Worm (Caenorhabditis elegans): ENCODE results near the gene abcf-2.

abcf-2 gene

ce11 chrIII:13492377-13492776 lies 30.3 kb upstream of the abcf-2 start, which contains the start of gene twk-40:
Gene twk-40, minus strand, starts transcription at chrIII:13492477.
- no peak for TF ChIP-seq ahr-1 (tag; optimal IDR thresholded peaks at IDR 0.05)
- TF ChIP-seq ceh-19 (GFP tag; optimal IDR thresholded peaks at IDR 0.05): no peak
- no peak for TF ChIP-seq ceh-6 (GFP tag; optimal IDR thresholded peaks at IDR 0.05)
- TF ChIP-seq unc-86 (tag; optimal IDR thresholded peaks at IDR 0.05): no peak
- no peak for TF ChIP-seq pha-2 (tag; optimal IDR thresholded peaks at IDR 0.05)
- TF ChIP-seq gmeb-2 (tag; optimal IDR thresholded peaks at IDR 0.05): no peak
- no peak for TF ChIP-seq zip-5 (tag; optimal IDR thresholded peaks at IDR 0.05)
- TF ChIP-seq sox-4 (tag; optimal IDR thresholded peaks at IDR 0.05): no peak
- no peak for TF ChIP-seq che-1 (tag; optimal IDR thresholded peaks at IDR 0.05)
- no peak for TF ChIP-seq fkh-10 (GFP tag; optimal IDR thresholded peaks at IDR 0.05)
- TF ChIP-seq pax-1 (tag; optimal IDR thresholded peaks at IDR 0.05): no peak
- no peak for TF ChIP-seq pros-1 (tag; optimal IDR thresholded peaks at IDR 0.05)
- no peak for TF ChIP-seq fkh-6 (tag; optimal IDR thresholded peaks at IDR 0.05)
- no peak for TF ChIP-seq F13H6.1 (tag; optimal IDR thresholded peaks at IDR 0.05)
- no peak for TF ChIP-seq unc-55 (GFP tag; optimal IDR thresholded peaks at IDR 0.05)
- TF ChIP-seq elt-4 (tag; optimal IDR thresholded peaks at IDR 0.05): no peak
- no peak for TF ChIP-seq ceh-48 (tag; optimal IDR thresholded peaks at IDR 0.05)
- TF ChIP-seq C38D4.7 (GFP tag; optimal IDR thresholded peaks at IDR 0.05): no peak
- TF ChIP-seq npax-4 (tag; optimal IDR thresholded peaks at IDR 0.05): no peak

ce11 chrIII:13484024-13484423 lies 22.0 kb upstream of the abcf-2 start, which contains the start of gene acc-4:
Gene acc-4, minus strand, starts transcription at chrIII:13484124.
- TF ChIP-seq pqm-1 (tag; optimal IDR thresholded peaks at IDR 0.05) (no peak), eyg-1 (tag; optimal IDR thresholded peaks at IDR 0.05) (no peak), ceh-2 (tag; optimal IDR thresholded peaks at IDR 0.05) (no peak), ztf-16 (tag; optimal IDR thresholded peaks at IDR 0.05) (no peak), fax-1 (tag; optimal IDR thresholded peaks at IDR 0.05) (no peak)

ce11 chrIII:13476682-13477081 lies 14.6 kb upstream of the abcf-2 start, which contains the start of gene T27E9.6:
Gene T27E9.6, minus strand, starts transcription at chrIII:13476782.
- TF ChIP-seq gmeb-2 (tag; optimal IDR thresholded peaks at IDR 0.05): no peak
- no peak for TF ChIP-seq K09A11.1 (tag; optimal IDR thresholded peaks at IDR 0.05; ENCODE audit: insufficient read depth)
- no peak for TF ChIP-seq unc-3 (GFP tag; conservative IDR thresholded peaks at IDR 0.05)
- no peak for TF ChIP-seq unc-3 (tag; optimal IDR thresholded peaks at IDR 0.05)
- no peak for TF ChIP-seq ceh-45 (GFP tag; IDR thresholded peaks at IDR 0.05)
- no peak for TF ChIP-seq sox-2 (GFP tag; IDR thresholded peaks at IDR 0.05)
- TF ChIP-seq ceh-6 (GFP tag; optimal IDR thresholded peaks at IDR 0.05): no peak
- TF ChIP-seq pqm-1 (tag; optimal IDR thresholded peaks at IDR 0.05): no peak
- TF ChIP-seq dmd-4 (tag; optimal IDR thresholded peaks at IDR 0.05; ENCODE audit: borderline replicate concordance): no peak
- no peak for TF ChIP-seq tbx-7 (tag; optimal IDR thresholded peaks at IDR 0.05)
- no peak for TF ChIP-seq ttx-3 (tag; optimal IDR thresholded peaks at IDR 0.05)
- no peak for TF ChIP-seq ref-2 (tag; optimal IDR thresholded peaks at IDR 0.05)
- TF ChIP-seq hlh-13 (GFP tag; optimal IDR thresholded peaks at IDR 0.05): no peak
- no peak for TF ChIP-seq ets-4 (tag; optimal IDR thresholded peaks at IDR 0.05)
- no peak for TF ChIP-seq syd-9 (tag; optimal IDR thresholded peaks at IDR 0.05)
- TF ChIP-seq ceh-19 (GFP tag; optimal IDR thresholded peaks at IDR 0.05): no peak
- TF ChIP-seq pax-1 (tag; optimal IDR thresholded peaks at IDR 0.05): no peak
- TF ChIP-seq pat-9 (tag; optimal IDR thresholded peaks at IDR 0.05): no peak
- no peak for TF ChIP-seq ceh-24 (tag; optimal IDR thresholded peaks at IDR 0.05)
- TF ChIP-seq unc-86 (tag; optimal IDR thresholded peaks at IDR 0.05): no peak

ce11 chrIII:13474482-13474881 lies 12.4 kb upstream of the abcf-2 start:
- TF ChIP-seq ttx-3 (tag; optimal IDR thresholded peaks at IDR 0.05) (no peak), elt-2 (tag; optimal IDR thresholded peaks at IDR 0.05) (peak; percentile 59), fax-1 (tag; optimal IDR thresholded peaks at IDR 0.05) (peak; percentile 57), tbx-7 (tag; optimal IDR thresholded peaks at IDR 0.05) (peak; percentile 85), fkh-6 (tag; optimal IDR thresholded peaks at IDR 0.05) (peak; percentile 49), madf-2 (tag; optimal IDR thresholded peaks at IDR 0.05) (no peak), ets-4 (tag; optimal IDR thresholded peaks at IDR 0.05) (peak; percentile 32), ceh-9 (tag; optimal IDR thresholded peaks at IDR 0.05) (no peak), hlh-8 (tag; optimal IDR thresholded peaks at IDR 0.05) (peak; percentile 44), pha-4 (tag; optimal IDR thresholded peaks at IDR 0.05) (no peak), ceh-2 (tag; optimal IDR thresholded peaks at IDR 0.05) (peak; percentile 71), ceh-6 (GFP tag; optimal IDR thresholded peaks at IDR 0.05) (peak; percentile 13), ceh-14 (tag; optimal IDR thresholded peaks at IDR 0.05) (peak; percentile 29), mec-3 (tag; optimal IDR thresholded peaks at IDR 0.05; ENCODE audit: borderline replicate concordance) (no peak), odd-2 (tag; optimal IDR thresholded peaks at IDR 0.05) (no peak), sox-4 (tag; optimal IDR thresholded peaks at IDR 0.05) (no peak), nfya-1 (tag; optimal IDR thresholded peaks at IDR 0.05) (no peak), ahr-1 (tag; optimal IDR thresholded peaks at IDR 0.05) (peak; percentile 28), dve-1 (tag; optimal IDR thresholded peaks at IDR 0.05) (no peak)
